Fruit fly (Drosophila melanogaster) ovary, adult (tissue): ENCODE results near the gene CG10669.
A peak's percentile ranks its signal among the peaks of the same experiment; 100 is the strongest.

ENCODE experiments used
- CG17801 ChIP-seq: fragments of 200-800 bp; optimal IDR thresholded peaks from 2 replicates; lab custom pipeline; 2019; ENCODE audit warnings: missing biosample characterization, mild to moderate bottlenecking, missing genetic modification characterization, moderate library complexity; ENCODE audit not compliant: partially characterized antibody

Gene CG10669

DNA sequence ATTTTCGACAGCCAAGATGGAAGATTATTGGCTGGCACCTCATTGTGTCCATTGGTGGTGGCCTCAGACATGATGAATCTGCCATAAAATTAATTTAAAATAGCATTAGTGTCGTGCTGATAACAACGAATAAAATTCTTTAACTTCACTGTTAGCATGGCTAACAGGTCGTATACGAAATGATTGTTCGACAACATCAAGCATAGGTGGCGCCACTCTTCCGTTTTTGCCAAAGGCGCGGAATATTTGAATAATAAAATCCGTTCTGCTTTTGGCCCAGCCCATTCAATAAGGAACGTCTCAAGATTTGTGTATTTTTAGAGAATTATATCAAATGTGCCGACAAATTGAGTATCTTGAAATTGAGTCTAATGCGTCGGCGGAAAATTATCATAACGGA, 22.5 kb downstream of the CG10669 start:
- TF ChIP-seq CG17801 (GFP tag; lab: Kevin White, UChicago), result no peak

DNA sequence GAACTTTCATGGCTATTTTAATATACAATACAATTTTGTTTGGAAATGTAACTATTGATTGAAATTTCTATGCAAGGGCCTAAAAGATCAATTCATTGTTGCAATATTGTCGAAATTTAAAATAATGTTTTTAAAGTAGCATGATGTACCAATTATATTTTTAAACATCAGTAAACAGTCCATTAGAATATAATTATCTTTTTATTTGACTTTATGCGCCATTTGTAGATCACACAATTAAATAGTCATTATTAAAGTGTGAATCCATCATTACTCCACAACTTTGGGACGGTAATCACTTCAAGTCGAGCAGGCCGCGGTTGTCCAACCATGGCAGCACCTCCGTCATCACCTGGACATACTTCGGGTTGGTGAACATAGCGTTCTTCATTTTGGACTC, 24.2 kb downstream of the CG10669 start, which contains the start of gene CG31099:
Gene CG31099 (minus strand): TSS at position 101 of the 400 bp plus-strand sequence.
- TF ChIP-seq CG17801 (GFP tag; lab: Kevin White, UChicago), result no peak

DNA sequence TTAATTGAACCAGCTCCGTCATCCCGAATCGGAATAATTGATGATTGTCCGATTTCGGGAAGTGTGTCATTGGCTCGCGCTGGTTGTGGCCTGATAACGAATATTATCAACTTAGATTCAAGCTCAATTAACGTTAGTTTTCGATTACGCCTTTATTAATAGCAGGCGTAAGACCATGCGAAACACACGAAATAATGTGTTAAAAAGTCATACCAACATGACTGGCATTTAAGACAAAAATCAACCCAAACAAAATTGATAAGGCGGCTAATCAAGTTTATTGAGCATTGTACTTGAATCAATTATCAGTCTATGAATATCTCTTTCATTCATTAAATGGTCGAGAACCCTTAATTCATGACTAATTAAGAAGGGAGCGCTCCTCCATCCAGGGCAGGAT, 25.9 kb downstream of the CG10669 start:
- TF ChIP-seq CG17801 (GFP tag; lab: Kevin White, UChicago), result no peak

DNA sequence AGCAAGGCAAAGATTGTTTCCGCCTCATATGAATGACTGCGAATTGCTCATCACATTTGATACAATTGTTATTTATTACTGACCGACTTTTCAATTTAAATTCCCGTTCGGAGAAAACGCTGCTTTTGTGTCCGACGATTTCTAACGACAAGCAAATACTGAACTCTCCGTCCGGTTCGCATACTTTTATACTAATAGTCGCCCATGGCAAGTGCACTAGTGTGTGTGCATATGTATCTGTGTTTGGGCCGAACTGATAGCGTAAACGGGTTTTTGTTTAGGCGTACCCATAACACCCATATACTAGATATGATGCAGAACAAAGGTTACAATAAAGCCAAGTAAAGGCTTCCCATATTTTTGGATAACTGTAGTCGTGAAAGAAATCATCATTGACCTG, 26.8 kb downstream of the CG10669 start, which contains the start of gene CG10550:
Gene CG10550 (minus strand): TSS at position 164 of the 400 bp plus-strand sequence.
- TF ChIP-seq CG17801 (GFP tag; lab: Kevin White, UChicago), result no peak

DNA sequence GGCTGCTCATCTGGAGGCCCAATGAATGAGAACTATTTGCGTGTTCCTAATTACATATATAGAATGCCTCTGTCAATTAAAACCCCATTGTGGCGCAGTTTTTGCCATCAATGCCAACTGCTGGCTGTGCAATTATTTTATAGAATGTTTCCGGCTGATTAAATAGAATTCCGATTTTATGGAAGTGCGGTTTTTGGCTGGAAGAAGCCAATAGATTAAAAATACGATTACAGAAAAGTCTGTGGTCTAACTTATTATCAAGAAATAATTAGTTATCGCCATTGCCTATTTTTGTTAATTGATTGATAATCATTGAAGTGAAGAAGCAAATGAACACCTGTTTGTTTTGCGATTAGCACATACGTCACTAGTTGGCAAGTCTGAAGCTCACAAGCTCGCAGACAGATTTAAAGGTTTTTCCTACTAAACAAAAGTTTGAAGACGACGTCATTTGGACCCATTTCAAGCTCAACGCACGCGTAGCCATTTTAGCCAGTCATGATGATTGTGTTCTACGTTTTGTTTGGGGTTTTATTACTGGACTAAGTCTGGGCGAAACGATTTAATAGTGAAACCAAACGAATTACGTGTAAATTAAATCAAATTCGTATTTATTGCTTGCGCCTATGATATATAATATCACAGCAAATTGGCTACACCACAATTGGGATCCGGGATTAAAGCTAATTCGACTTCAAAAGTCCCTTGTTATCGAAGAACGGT, 29.1 kb downstream of the CG10669 start:
- no peak for TF ChIP-seq CG17801 (GFP tag; lab: Kevin White, UChicago)

DNA sequence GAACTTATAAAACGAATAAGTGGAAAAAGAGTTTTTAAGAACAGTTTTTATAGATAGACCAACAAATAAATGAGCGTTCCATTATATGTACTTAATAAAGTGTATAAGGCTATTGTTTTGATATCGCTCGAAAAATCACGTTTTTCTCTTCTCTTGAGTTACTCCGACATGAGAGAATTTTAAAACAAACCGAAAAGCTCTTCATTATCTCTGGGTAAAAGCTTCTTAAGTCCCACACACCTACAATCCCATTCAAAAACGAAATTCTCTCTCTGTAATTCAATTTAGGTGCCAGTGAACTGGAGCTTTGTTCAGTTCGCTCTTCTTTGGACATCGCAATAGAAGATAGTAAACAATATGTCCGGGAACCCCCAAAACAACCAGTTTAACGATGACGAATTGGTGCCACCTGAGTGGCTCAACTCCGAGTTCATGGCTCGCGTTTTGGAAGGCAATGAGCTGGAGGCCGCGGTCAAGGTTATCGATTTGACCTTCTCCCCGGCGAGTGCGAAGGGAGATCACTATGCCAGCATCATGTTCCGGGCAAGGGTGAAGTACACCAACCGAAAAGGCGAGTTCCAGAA, 31.1 kb downstream of the CG10669 start, which contains the start of gene CG31436:
Gene CG31436 (plus strand): TSS at position 281 of the 584 bp plus-strand sequence.
- peak; percentile 3 for TF ChIP-seq CG17801 (GFP tag; lab: Kevin White, UChicago)

DNA sequence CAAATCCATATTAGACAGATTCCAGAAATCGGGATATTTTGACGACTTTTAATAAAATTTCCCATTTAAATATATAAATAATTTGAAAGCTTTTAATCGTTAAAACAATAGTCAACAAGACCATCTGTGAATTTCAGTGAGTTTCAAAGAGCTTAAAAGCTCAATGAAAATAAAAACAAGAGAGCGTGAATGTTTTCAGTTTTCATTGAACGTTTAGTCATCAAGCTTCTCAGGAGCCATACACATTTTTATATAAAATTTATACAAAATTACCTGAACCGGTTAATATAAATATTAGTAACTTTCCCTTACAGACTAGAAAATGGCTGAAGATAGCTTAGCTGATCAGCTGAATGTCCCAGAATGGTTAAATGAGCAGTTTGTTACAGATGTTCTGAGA, 32.8 kb downstream of the CG10669 start, which contains the start of gene CG31370:
Gene CG31370 (plus strand): TSS at position 226 of the 400 bp plus-strand sequence.
- TF ChIP-seq CG17801 (GFP tag; lab: Kevin White, UChicago), result no peak

DNA sequence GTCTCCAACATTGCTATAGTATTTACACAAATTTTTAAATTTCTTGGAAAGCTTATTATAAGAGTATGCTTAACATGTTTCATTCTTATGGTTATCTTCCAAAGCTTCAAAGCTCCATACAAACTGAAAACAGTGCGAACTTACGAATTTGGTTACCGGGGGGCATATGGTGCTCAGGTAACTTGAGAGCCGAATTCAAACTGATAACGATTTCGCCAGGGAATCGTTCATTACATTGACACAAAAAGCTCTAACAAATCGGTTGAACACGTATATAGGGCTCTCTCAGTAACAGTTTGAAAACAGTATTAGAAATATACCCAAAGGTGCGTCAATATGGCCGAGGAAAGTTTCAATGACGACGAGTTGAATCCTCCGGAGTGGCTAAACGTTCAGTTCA, 34.5 kb downstream of the CG10669 start, which contains the start of gene CG13659:
Gene CG13659 (plus strand): TSS at position 317 of the 400 bp plus-strand sequence.
- TF ChIP-seq CG17801 (GFP tag; lab: Kevin White, UChicago), result no peak

DNA sequence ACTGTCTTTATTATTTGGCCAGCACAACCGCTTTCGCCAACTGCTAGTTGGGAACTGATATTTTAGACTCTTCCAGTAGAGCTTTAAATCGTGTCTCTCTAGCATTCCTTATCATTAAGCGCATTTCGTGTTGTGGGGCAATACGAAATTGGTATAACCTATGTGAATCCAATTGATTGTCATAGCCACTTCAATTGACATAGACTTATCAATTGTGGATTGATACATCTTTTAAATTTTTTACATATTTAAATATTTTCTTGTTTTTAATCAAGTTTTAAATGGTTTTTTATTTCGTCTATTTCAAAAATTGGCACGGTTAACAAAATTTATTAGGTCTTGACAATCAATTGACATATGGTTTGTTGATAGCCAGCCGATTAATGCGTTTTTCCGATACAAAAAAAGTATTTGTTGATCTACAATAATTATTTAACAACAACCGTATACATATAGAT, 35.5 kb downstream of the CG10669 start, which contains the start of gene CG31288:
Gene CG31288 (minus strand): TSS at position 51 of the 458 bp plus-strand sequence.
- TF ChIP-seq CG17801 (GFP tag; lab: Kevin White, UChicago), result no peak

DNA sequence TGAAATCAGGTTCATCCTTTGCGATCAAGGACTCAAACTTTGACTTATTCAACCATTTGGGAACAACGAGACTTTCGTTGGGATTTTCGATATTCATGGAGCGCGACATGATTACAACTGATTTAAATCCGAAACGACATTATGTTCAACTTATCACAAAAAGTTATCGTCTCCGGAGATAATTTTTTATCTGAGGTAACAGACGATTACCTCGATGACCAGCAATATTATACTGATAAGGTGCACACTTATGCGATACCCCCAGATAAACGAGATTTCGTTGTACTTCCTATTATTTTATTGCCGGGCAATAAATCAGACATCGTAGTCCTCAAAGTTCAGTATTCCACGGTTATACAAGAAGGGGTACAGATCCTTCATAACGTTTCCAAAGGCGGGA, 37.4 kb downstream of the CG10669 start, which contains the start of gene CG31097:
Gene CG31097 (minus strand): TSS at position 101 of the 400 bp plus-strand sequence.
- no peak for TF ChIP-seq CG17801 (GFP tag; lab: Kevin White, UChicago)

DNA sequence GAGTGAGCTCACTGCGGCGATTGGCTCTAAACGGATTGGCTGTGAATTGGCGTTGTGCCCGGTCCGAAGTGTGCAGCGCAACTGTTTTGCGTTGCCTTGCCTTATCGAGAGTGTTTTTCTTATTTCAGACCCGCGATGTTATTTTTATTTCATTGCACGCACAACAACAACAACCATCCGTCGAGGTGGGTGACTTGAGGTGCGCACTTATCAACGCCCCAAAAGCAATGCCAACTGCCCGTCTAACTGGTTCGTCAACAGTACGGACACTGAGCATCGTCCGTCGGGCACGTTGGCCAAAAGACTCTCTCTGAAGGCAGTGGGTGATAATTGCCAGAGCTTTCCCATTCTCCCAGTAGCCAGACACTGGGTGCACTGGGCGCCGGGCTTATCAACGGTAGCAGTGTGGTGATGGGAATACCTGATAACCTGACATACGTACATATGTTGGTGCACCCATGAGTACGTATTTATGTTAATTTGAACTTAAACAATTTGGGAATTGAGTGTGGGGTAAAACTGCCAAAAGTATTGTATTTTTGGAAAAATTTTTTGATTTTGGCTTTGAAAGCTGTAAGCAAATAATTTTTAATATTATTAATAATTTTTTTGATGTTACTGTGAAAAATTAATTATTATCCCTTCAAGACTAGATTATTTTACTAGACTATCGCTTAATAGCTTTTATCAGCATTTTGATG, 39.6 kb downstream of the CG10669 start, which contains the start of gene CG31102:
Gene CG31102 (minus strand): TSS at position 275 of the 701 bp plus-strand sequence.
- TF ChIP-seq CG17801 (GFP tag; lab: Kevin White, UChicago), result no peak

DNA sequence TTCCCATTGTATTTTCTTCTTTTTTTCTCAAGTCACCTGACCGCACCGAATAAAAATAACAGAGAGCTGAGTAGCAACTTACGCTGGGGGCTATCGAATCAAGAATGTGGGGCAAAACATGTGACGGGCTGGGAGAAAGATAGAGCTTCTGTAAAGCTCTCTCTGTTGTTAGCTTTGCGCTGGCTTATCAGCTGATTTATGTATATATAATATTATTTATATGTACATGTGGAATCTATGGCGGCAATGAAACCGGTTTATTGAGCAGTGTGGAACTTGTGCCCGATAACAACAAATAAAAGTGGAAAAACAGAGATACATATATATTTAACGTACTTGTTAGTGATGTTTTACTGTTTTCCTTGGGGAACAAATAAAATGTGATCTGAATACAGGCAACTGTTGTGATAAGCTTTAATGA, 42.2 kb downstream of the CG10669 start, which contains the start of gene CG31098:
Gene CG31098 (minus strand): TSS at position 114 of the 421 bp plus-strand sequence.
- TF ChIP-seq CG17801 (GFP tag; lab: Kevin White, UChicago), result peak; percentile 90

DNA sequence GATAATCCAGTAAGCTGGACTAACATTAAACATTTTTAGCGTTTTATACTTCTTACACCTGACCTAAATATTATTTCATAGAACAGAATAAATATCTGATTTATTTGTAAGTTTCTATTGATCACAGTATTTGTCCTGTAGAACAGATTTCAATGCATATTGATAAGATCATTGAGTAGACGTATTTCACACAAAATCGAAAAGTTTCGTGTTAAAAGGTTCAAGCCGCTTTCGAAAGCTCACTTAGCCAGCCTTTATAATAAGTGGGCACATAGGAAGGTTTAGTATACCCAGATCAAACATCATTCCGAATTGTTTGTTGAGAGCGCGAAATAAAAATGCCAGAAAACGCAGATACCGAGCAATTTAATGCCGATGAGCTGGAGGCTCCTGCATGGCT, 45.5 kb downstream of the CG10669 start, which contains the start of gene CG11893:
Gene CG11893 (plus strand): TSS at position 301 of the 400 bp plus-strand sequence.
- no peak for TF ChIP-seq CG17801 (GFP tag; lab: Kevin White, UChicago)

DNA sequence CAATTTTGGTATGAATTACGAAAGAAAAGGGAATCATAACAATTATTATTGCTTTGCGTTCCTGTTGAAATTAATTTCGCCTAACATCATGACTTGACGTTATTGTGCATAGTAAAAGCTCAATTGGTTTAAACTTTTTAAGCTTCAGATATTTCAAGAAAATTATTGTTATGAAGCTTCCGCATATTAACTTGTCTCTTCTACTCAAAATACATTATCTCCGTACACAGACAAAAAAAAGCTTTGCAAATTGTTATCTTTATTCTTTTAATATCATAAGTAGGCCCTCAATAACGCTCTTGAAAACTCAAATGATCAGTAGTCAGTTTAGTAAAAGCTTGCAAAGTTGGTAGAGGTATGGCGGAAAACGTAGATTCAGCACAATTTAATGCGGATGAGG, 47.9 kb downstream of the CG10669 start, which contains the start of gene CG13658:
Gene CG13658 (plus strand): TSS at position 347 of the 400 bp plus-strand sequence.
- peak; percentile 40 for TF ChIP-seq CG17801 (GFP tag; lab: Kevin White, UChicago)
